Fruit fly (Drosophila melanogaster) whole organism, embryonic: Measurements from ENCODE around the gene lama.

Experiments used
- Aef1 ChIP-seq: fragments of 200-800 bp; sonication (Bioruptor generic); IDR thresholded peaks from 3 replicates; pipeline ENCODE4 v1.3.6; 2022; ENCODE audit warnings: missing biosample characterization, missing genetic modification characterization
- Asciz ChIP-seq: fragments of 200-800 bp; sonication (Bioruptor generic); optimal IDR thresholded peaks from 2 replicates; lab custom pipeline; 2017; ENCODE audit warnings: missing biosample characterization, mild to moderate bottlenecking, missing genetic modification characterization, missing genetic modification reagents
- Atf6 ChIP-seq: fragments of 200-800 bp; sonication (Bioruptor generic); IDR thresholded peaks from 2 replicates; pipeline ENCODE4 v1.3.6; 2022; ENCODE audit warnings: missing biosample characterization, missing genetic modification characterization
- B-H1 ChIP-seq: fragments of 200-800 bp; sonication (Bioruptor generic); IDR thresholded peaks from 3 replicates; pipeline ENCODE4 v1.3.6; 2022; ENCODE audit warnings: missing biosample characterization, missing genetic modification characterization
- Bdp1 ChIP-seq: fragments of 200-800 bp; sonication (Bioruptor generic); optimal IDR thresholded peaks from 3 replicates; lab custom pipeline; 2016; ENCODE audit warnings: missing biosample characterization, missing genetic modification characterization
- BtbVII ChIP-seq: fragments of 200-800 bp; sonication (Bioruptor generic); optimal IDR thresholded peaks from 3 replicates; lab custom pipeline; 2017; ENCODE audit warnings: missing biosample characterization, mild to moderate bottlenecking, missing genetic modification characterization
- CG10209 ChIP-seq: fragments of 200-800 bp; sonication (Bioruptor generic); optimal IDR thresholded peaks from 3 replicates; lab custom pipeline; 2017; ENCODE audit warnings: missing biosample characterization, mild to moderate bottlenecking, missing genetic modification characterization, missing genetic modification reagents
- CG1024 ChIP-seq: fragments of 200-800 bp; sonication (Bioruptor generic); IDR thresholded peaks from 2 replicates; pipeline ENCODE4 v1.3.6; 2022; ENCODE audit warnings: missing biosample characterization, missing genetic modification characterization
- CG11504 ChIP-seq: fragments of 200-800 bp; sonication (Bioruptor generic); optimal IDR thresholded peaks from 3 replicates; lab custom pipeline; 2019; ENCODE audit warnings: missing biosample characterization, mild to moderate bottlenecking, missing genetic modification characterization, moderate library complexity
- CG12744 ChIP-seq: fragments of 200-800 bp; sonication (Bioruptor generic); optimal IDR thresholded peaks from 2 replicates; lab custom pipeline; 2016; ENCODE audit warnings: missing biosample characterization, missing genetic modification characterization
- CG12769 ChIP-seq: fragments of 200-800 bp; sonication (Bioruptor generic); optimal IDR thresholded peaks from 2 replicates; lab custom pipeline; 2019; ENCODE audit warnings: missing biosample characterization, mild to moderate bottlenecking, missing genetic modification characterization, moderate library complexity
- CG13424 ChIP-seq: fragments of 200-800 bp; sonication (Bioruptor generic); optimal IDR thresholded peaks from 2 replicates; lab custom pipeline; 2019; ENCODE audit warnings: missing biosample characterization, mild to moderate bottlenecking, missing genetic modification characterization, moderate library complexity
- CG15479 ChIP-seq: fragments of 200-800 bp; sonication (Bioruptor generic); optimal IDR thresholded peaks from 3 replicates; lab custom pipeline; 2019; ENCODE audit warnings: missing biosample characterization, mild to moderate bottlenecking, missing genetic modification characterization, moderate library complexity
- CG16863 ChIP-seq: fragments of 200-800 bp; sonication (Bioruptor generic); optimal IDR thresholded peaks from 3 replicates; lab custom pipeline; 2016; ENCODE audit warnings: missing biosample characterization, missing genetic modification characterization
- CG17361 ChIP-seq: fragments of 200-800 bp; sonication (Bioruptor generic); IDR thresholded peaks from 3 replicates; pipeline ENCODE4 v1.3.6; 2022; ENCODE audit warnings: missing biosample characterization, missing genetic modification characterization
- CG18599 ChIP-seq: fragments of 200-800 bp; sonication (Bioruptor generic); optimal IDR thresholded peaks from 3 replicates; lab custom pipeline; 2017; ENCODE audit warnings: missing biosample characterization, missing genetic modification characterization, mild to moderate bottlenecking, moderate library complexity, missing genetic modification reagents
- CG2875 ChIP-seq: fragments of 200-800 bp; sonication (Bioruptor generic); optimal IDR thresholded peaks from 2 replicates; lab custom pipeline; 2017; ENCODE audit warnings: missing biosample characterization, mild to moderate bottlenecking, missing genetic modification characterization, missing genetic modification reagents
- CG34376 ChIP-seq: fragments of 200-800 bp; sonication (Bioruptor generic); optimal IDR thresholded peaks from 2 replicates; lab custom pipeline; 2018; ENCODE audit warnings: missing biosample characterization, mild to moderate bottlenecking, missing genetic modification characterization
- CG4730 ChIP-seq: fragments of 200-800 bp; sonication (Bioruptor generic); IDR thresholded peaks from 2 replicates; pipeline ENCODE4 v1.3.6; 2022; ENCODE audit warnings: missing biosample characterization, missing genetic modification characterization
- CG7271 ChIP-seq: fragments of 200-800 bp; sonication (Bioruptor generic); optimal IDR thresholded peaks from 2 replicates; lab custom pipeline; 2018; ENCODE audit warnings: missing biosample characterization, mild to moderate bottlenecking, missing genetic modification characterization, moderate library complexity
- CG8290 ChIP-seq, 3 experiments: fragments of 200-800 bp; sonication (Bioruptor generic); optimal IDR thresholded peaks; 2 replicates each; lab custom pipeline; 2016 to 2019; ENCODE audit warnings: missing biosample characterization in 3 of 3, missing genetic modification characterization in 3 of 3, mild to moderate bottlenecking in 2 of 3, moderate library complexity in 1 of 3
- CG8944 ChIP-seq: fragments of 200-800 bp; sonication (Bioruptor generic); optimal IDR thresholded peaks from 3 replicates; lab custom pipeline; 2016; ENCODE audit warnings: missing biosample characterization, missing genetic modification characterization
- Deaf1 ChIP-seq: fragments of 200-800 bp; optimal IDR thresholded peaks from 3 replicates; lab custom pipeline; 2019; ENCODE audit warnings: missing biosample characterization, mild to moderate bottlenecking, missing genetic modification characterization, moderate library complexity
- Doc2 ChIP-seq: fragments of 200-800 bp; sonication (Bioruptor generic); IDR thresholded peaks from 2 replicates; pipeline ENCODE4 v1.3.6; 2022; ENCODE audit warnings: missing biosample characterization, missing genetic modification characterization
- Drgx ChIP-seq: fragments of 200-800 bp; sonication (Bioruptor generic); IDR thresholded peaks from 2 replicates; pipeline ENCODE4 v1.3.6; 2022; ENCODE audit warnings: missing biosample characterization, missing genetic modification characterization
- H15 ChIP-seq: fragments of 200-800 bp; sonication (Bioruptor generic); IDR thresholded peaks from 3 replicates; pipeline ENCODE4 v1.3.6; 2022; ENCODE audit warnings: missing biosample characterization, missing genetic modification characterization
- HLH3B ChIP-seq: fragments of 200-800 bp; sonication (Bioruptor generic); IDR thresholded peaks from 2 replicates; pipeline ENCODE4 v1.3.6; 2022; ENCODE audit warnings: missing biosample characterization, missing genetic modification characterization
- Hey ChIP-seq: fragments of 200-800 bp; sonication (Bioruptor generic); optimal IDR thresholded peaks from 3 replicates; lab custom pipeline; 2018; ENCODE audit warnings: missing biosample characterization, mild to moderate bottlenecking, missing genetic modification characterization
- Jarid2 ChIP-seq: fragments of 200-800 bp; sonication (Bioruptor generic); optimal IDR thresholded peaks from 3 replicates; lab custom pipeline; 2017; ENCODE audit warnings: mild to moderate bottlenecking, missing biosample characterization, missing genetic modification reagents, missing genetic modification characterization
- MBD-R2 ChIP-seq: fragments of 200-800 bp; sonication (Bioruptor generic); IDR thresholded peaks from 2 replicates; pipeline ENCODE4 v1.3.6; 2022; ENCODE audit warnings: missing biosample characterization, missing genetic modification characterization
- Myb ChIP-seq: fragments of 200-800 bp; sonication (Bioruptor generic); optimal IDR thresholded peaks from 2 replicates; lab custom pipeline; 2016; ENCODE audit warnings: missing biosample characterization, missing genetic modification characterization
- Neu2 ChIP-seq: fragments of 200-800 bp; sonication (Bioruptor generic); optimal IDR thresholded peaks from 3 replicates; lab custom pipeline; 2016; ENCODE audit warnings: missing biosample characterization, missing genetic modification characterization, borderline replicate concordance
- Opbp ChIP-seq: fragments of 200-800 bp; sonication (Bioruptor generic); IDR thresholded peaks from 3 replicates; pipeline ENCODE4 v1.3.6; 2022; ENCODE audit warnings: missing biosample characterization, missing genetic modification characterization; ENCODE audit not compliant: partially characterized antibody
- Sin3A ChIP-seq: fragments of >200 bp; optimal IDR thresholded peaks from 2 replicates; lab custom pipeline; 2018
- Sry-δ ChIP-seq: fragments of 200-800 bp; sonication (Bioruptor generic); optimal IDR thresholded peaks from 2 replicates; lab custom pipeline; 2016; ENCODE audit warnings: missing biosample characterization, missing genetic modification characterization
- aop ChIP-seq: fragments of 200-800 bp; sonication (Bioruptor generic); IDR thresholded peaks from 2 replicates; pipeline ENCODE4 v1.3.6; 2022; ENCODE audit warnings: missing biosample characterization, missing genetic modification characterization
- fd64A ChIP-seq: fragments of 200-800 bp; sonication (Bioruptor generic); optimal IDR thresholded peaks from 3 replicates; lab custom pipeline; 2018; ENCODE audit warnings: missing biosample characterization, mild to moderate bottlenecking, missing genetic modification characterization
- fd96Cb ChIP-seq: fragments of 200-800 bp; sonication (Bioruptor generic); optimal IDR thresholded peaks from 2 replicates; lab custom pipeline; 2018; ENCODE audit warnings: missing biosample characterization, mild to moderate bottlenecking, missing genetic modification characterization, moderate library complexity
- fru ChIP-seq: fragments of >200 bp; optimal IDR thresholded peaks from 2 replicates; lab custom pipeline; 2017
- grau ChIP-seq: fragments of 200-800 bp; optimal IDR thresholded peaks from 3 replicates; lab custom pipeline; 2019; ENCODE audit warnings: missing biosample characterization, mild to moderate bottlenecking, missing genetic modification characterization, moderate library complexity
- gro ChIP-seq: fragments of 200-800 bp; sonication (Bioruptor generic); optimal IDR thresholded peaks from 2 replicates; lab custom pipeline; 2016; ENCODE audit warnings: missing biosample characterization, missing genetic modification characterization
- gsb ChIP-seq: fragments of 200-800 bp; sonication (Bioruptor generic); IDR thresholded peaks from 2 replicates; pipeline ENCODE4 v1.3.6; 2022; ENCODE audit warnings: missing biosample characterization, missing genetic modification characterization
- her ChIP-seq: fragments of 200-800 bp; sonication (Bioruptor generic); optimal IDR thresholded peaks from 2 replicates; lab custom pipeline; 2016; ENCODE audit warnings: missing biosample characterization, missing genetic modification characterization
- lab ChIP-seq: fragments of 200-800 bp; sonication (Bioruptor generic); optimal IDR thresholded peaks from 3 replicates; lab custom pipeline; 2017; ENCODE audit warnings: missing biosample characterization, missing genetic modification characterization, mild to moderate bottlenecking, moderate library complexity, missing genetic modification reagents
- maf-S ChIP-seq: fragments of 200-800 bp; sonication (Bioruptor generic); optimal IDR thresholded peaks from 2 replicates; lab custom pipeline; 2016; ENCODE audit warnings: missing biosample characterization, missing genetic modification characterization
- org-1 ChIP-seq: fragments of 200-800 bp; sonication (Bioruptor generic); optimal IDR thresholded peaks from 2 replicates; lab custom pipeline; 2017; ENCODE audit warnings: missing biosample characterization, missing genetic modification characterization
- ro ChIP-seq: fragments of 200-800 bp; sonication (Bioruptor generic); IDR thresholded peaks from 2 replicates; pipeline ENCODE4 v1.3.6; 2022; ENCODE audit warnings: missing biosample characterization, missing genetic modification characterization
- slbo ChIP-seq: fragments of 200-800 bp; sonication (Bioruptor generic); IDR thresholded peaks from 2 replicates; pipeline ENCODE4 v1.3.6; 2022; ENCODE audit warnings: missing biosample characterization, missing genetic modification characterization
- sr ChIP-seq: fragments of 200-800 bp; sonication (Bioruptor generic); IDR thresholded peaks from 3 replicates; pipeline ENCODE4 v1.3.6; 2022; ENCODE audit warnings: missing biosample characterization, missing genetic modification characterization
- sug ChIP-seq: fragments of 200-800 bp; optimal IDR thresholded peaks from 2 replicates; lab custom pipeline; 2019; ENCODE audit warnings: missing biosample characterization, mild to moderate bottlenecking, missing genetic modification characterization, moderate library complexity
- vnd ChIP-seq: fragments of 200-800 bp; sonication (Bioruptor generic); IDR thresholded peaks from 3 replicates; pipeline ENCODE4 v1.3.6; 2022; ENCODE audit warnings: missing biosample characterization, missing genetic modification characterization; ENCODE audit not compliant: partially characterized antibody
- wek ChIP-seq: fragments of 200-800 bp; sonication (Bioruptor generic); optimal IDR thresholded peaks from 3 replicates; lab custom pipeline; 2018; ENCODE audit warnings: missing biosample characterization, mild to moderate bottlenecking, missing genetic modification characterization, moderate library complexity

The lama gene

DNA sequence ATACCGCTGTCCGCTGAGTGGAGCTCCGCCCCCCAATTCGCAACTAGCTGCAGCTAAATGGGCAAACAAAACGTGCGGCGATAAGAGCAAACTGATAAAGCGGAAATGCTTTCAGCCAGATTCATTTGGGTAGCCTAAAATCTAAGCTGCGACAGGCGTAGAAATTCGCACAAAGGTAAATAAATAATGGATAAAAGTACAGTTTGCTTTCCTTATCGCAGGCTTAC, at the start of gene lama:
TSS of gene lama (minus strand) at position 101 of the 227 bp plus-strand sequence.
- no peak for TF ChIP-seq gro
- TF ChIP-seq Sry-δ: no peak
- no peak for TF ChIP-seq Deaf1 (tag; lab: Kevin White, UChicago)
- TF ChIP-seq her (GFP tag; lab: Kevin White, UChicago): no peak
- no peak for TF ChIP-seq CG4730 (GFP tag; lab: Robert Waterston, UW)
- no peak for TF ChIP-seq CG8290 (GFP tag; optimal IDR thresholded peaks at IDR 0.05; lab: Kevin White, UChicago)
- TF ChIP-seq CG8290 (tag; optimal IDR thresholded peaks at IDR 0.05; lab: Kevin White, UChicago): no peak
- no peak for TF ChIP-seq slbo (GFP tag; lab: Robert Waterston, UW)
- no peak for TF ChIP-seq Myb (GFP tag; lab: Kevin White, UChicago)
- no peak for TF ChIP-seq BtbVII
- TF ChIP-seq CG7271 (tag; lab: Kevin White, UChicago): no peak
- no peak for TF ChIP-seq CG15479 (GFP tag; lab: Kevin White, UChicago)
- no peak for TF ChIP-seq vnd
- no peak for TF ChIP-seq CG16863 (GFP tag; lab: Kevin White, UChicago)
- no peak for TF ChIP-seq aop
- no peak for TF ChIP-seq CG13424 (tag; lab: Kevin White, UChicago)

DNA sequence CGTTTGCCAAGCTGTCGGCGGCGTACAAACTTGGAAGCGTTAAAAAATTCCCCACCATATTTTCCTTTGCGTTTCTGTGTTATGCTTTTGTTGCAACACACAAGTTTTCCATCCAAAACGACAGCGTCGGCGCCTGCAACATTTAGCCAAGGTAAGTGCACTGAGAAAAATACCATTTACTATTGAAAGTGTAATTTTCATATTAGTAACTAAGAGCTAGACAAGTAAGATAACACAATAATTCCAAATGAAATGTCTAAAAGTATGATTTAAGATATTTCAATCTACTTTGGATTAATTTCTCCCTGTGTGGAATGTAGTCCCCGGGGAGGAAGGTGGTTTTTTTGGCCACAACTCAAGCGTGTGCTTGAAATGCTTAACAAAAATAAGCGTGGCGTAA, 30.0 kb upstream of the lama start:
- TF ChIP-seq Bdp1 (GFP tag; lab: Kevin White, UChicago): no peak
- TF ChIP-seq CG13424 (tag; lab: Kevin White, UChicago): no peak
- no peak for TF ChIP-seq CG8944 (GFP tag; lab: Kevin White, UChicago)
- TF ChIP-seq Jarid2 (GFP tag; lab: Kevin White, UChicago): no peak
- no peak for TF ChIP-seq Opbp
- no peak for TF ChIP-seq Neu2
- peak; percentile 34; the same call in 1 of the 3 replicates for TF ChIP-seq Aef1
- no peak for TF ChIP-seq CG1024 (GFP tag; lab: Robert Waterston, UW)
- TF ChIP-seq org-1 (GFP tag; lab: Kevin White, UChicago): no peak
- TF ChIP-seq Asciz (GFP tag; lab: Kevin White, UChicago): no peak
- no peak for TF ChIP-seq CG12744 (GFP tag; lab: Kevin White, UChicago)
- TF ChIP-seq Drgx (GFP tag; lab: Robert Waterston, UW): peak; percentile 68
- peak; percentile 18 for TF ChIP-seq fd96Cb (tag; lab: Kevin White, UChicago)
- TF ChIP-seq grau (tag; lab: Kevin White, UChicago): no peak
- no peak for TF ChIP-seq fd64A (GFP tag; lab: Kevin White, UChicago)
- no peak for TF ChIP-seq CG34376 (GFP tag; lab: Kevin White, UChicago)
- 0 out of 2 replicates have a peak, but pooled peaks have one; percentile 33 for TF ChIP-seq HLH3B (GFP tag; lab: Robert Waterston, UW)
- peak; percentile 27 for TF ChIP-seq CG18599 (GFP tag; lab: Kevin White, UChicago)
- TF ChIP-seq gsb (GFP tag; lab: Robert Waterston, UW): no peak
- no peak for TF ChIP-seq maf-S (GFP tag; lab: Kevin White, UChicago)
- peak; percentile 37 for TF ChIP-seq lab
- no peak for TF ChIP-seq Myb (GFP tag; lab: Kevin White, UChicago)
- no peak for TF ChIP-seq H15 (GFP tag; lab: Robert Waterston, UW)
- TF ChIP-seq sr: no peak
- TF ChIP-seq CG2875: no peak
- TF ChIP-seq B-H1 (GFP tag; lab: Robert Waterston, UW): no peak
- TF ChIP-seq Doc2 (GFP tag; lab: Robert Waterston, UW): no peak
- no peak for TF ChIP-seq Atf6 (GFP tag; lab: Robert Waterston, UW)
- TF ChIP-seq sug (tag; lab: Kevin White, UChicago): no peak
- no peak for TF ChIP-seq Hey (tag; lab: Kevin White, UChicago)
- peak; percentile 46 for TF ChIP-seq CG11504
- no peak for TF ChIP-seq wek (GFP tag; lab: Kevin White, UChicago)
- no peak for TF ChIP-seq CG12769 (tag; lab: Kevin White, UChicago)
- no peak for TF ChIP-seq CG10209 (GFP tag; lab: Kevin White, UChicago)
- no peak for TF ChIP-seq CG4730 (GFP tag; lab: Robert Waterston, UW)
- TF ChIP-seq aop: no peak
- no peak for TF ChIP-seq fru
- TF ChIP-seq ro (GFP tag; lab: Robert Waterston, UW): no peak
- TF ChIP-seq MBD-R2 (GFP tag; lab: Robert Waterston, UW): no peak
- TF ChIP-seq Sin3A (lab: Kevin White, UChicago): no peak
- TF ChIP-seq CG17361: no peak
